Fruit fly (Drosophila melanogaster) whole organism, embryonic: ENCODE data around the gene Kr-h2.

ENCODE experiments used
- Antp ChIP-seq: fragments of 200-800 bp; sonication (Bioruptor generic); optimal IDR thresholded peaks from 3 replicates; lab custom pipeline; 2016; ENCODE audit warnings: missing biosample characterization, missing genetic modification characterization
- Awh ChIP-seq: fragments of 200-800 bp; sonication (Bioruptor generic); IDR thresholded peaks from 2 replicates; pipeline ENCODE4, ENCODE4 v1.3.6; 2022; ENCODE audit warnings: missing biosample characterization, missing genetic modification characterization
- Bteb2 ChIP-seq: fragments of 200-800 bp; sonication (Bioruptor generic); optimal IDR thresholded peaks from 2 replicates; lab custom pipeline; 2016; ENCODE audit warnings: missing biosample characterization, missing genetic modification characterization
- CG10462 ChIP-seq: fragments of 200-800 bp; sonication (Bioruptor generic); optimal IDR thresholded peaks from 2 replicates; lab custom pipeline; 2016; ENCODE audit warnings: missing biosample characterization, missing genetic modification characterization
- CG11695 ChIP-seq: fragments of 200-800 bp; sonication (Bioruptor generic); IDR thresholded peaks from 3 replicates; pipeline ENCODE4 v1.3.6; 2022; ENCODE audit warnings: missing biosample characterization, missing genetic modification characterization
- CG1233 ChIP-seq: fragments of 200-800 bp; sonication (Bioruptor generic); optimal IDR thresholded peaks from 4 replicates; lab custom pipeline; 2018; ENCODE audit warnings: missing biosample characterization, mild to moderate bottlenecking, missing genetic modification characterization
- CG13424 ChIP-seq: fragments of 200-800 bp; sonication (Bioruptor generic); optimal IDR thresholded peaks from 2 replicates; lab custom pipeline; 2019; ENCODE audit warnings: missing biosample characterization, mild to moderate bottlenecking, missing genetic modification characterization, moderate library complexity
- CG17328 ChIP-seq: fragments of 200-800 bp; sonication (Bioruptor generic); IDR thresholded peaks from 2 replicates; pipeline ENCODE4 v1.3.6; 2022; ENCODE audit warnings: missing biosample characterization, missing genetic modification characterization
- CG2120 ChIP-seq: fragments of 200-800 bp; sonication (Bioruptor generic); optimal IDR thresholded peaks from 3 replicates; lab custom pipeline; 2016; ENCODE audit warnings: missing biosample characterization, missing genetic modification characterization
- CG30403 ChIP-seq: fragments of 200-800 bp; sonication (Bioruptor generic); optimal IDR thresholded peaks from 3 replicates; lab custom pipeline; 2016; ENCODE audit warnings: missing biosample characterization, missing genetic modification characterization
- CG31224 ChIP-seq: fragments of 200-800 bp; sonication (Bioruptor generic); IDR thresholded peaks from 2 replicates; pipeline ENCODE4 v1.3.6; 2022; ENCODE audit warnings: missing biosample characterization, missing genetic modification characterization
- CG32772 ChIP-seq: fragments of 200-800 bp; sonication (Bioruptor generic); IDR thresholded peaks from 2 replicates; pipeline ENCODE4 v1.3.6; 2022; ENCODE audit warnings: missing biosample characterization, missing genetic modification characterization
- CG4282 ChIP-seq: fragments of 200-800 bp; sonication (Bioruptor generic); optimal IDR thresholded peaks from 2 replicates; lab custom pipeline; 2016; ENCODE audit warnings: missing biosample characterization, missing genetic modification characterization
- CG4404 ChIP-seq: fragments of 200-800 bp; sonication (Bioruptor generic); IDR thresholded peaks from 2 replicates; pipeline ENCODE4 v1.3.6; 2022; ENCODE audit warnings: missing biosample characterization, missing genetic modification characterization
- CG5245 ChIP-seq: fragments of 200-800 bp; sonication (Bioruptor generic); optimal IDR thresholded peaks from 3 replicates; lab custom pipeline; 2016; ENCODE audit warnings: missing biosample characterization, missing genetic modification characterization
- CG6765 ChIP-seq: fragments of 200-800 bp; sonication (Bioruptor generic); optimal IDR thresholded peaks from 3 replicates; lab custom pipeline; 2017; ENCODE audit warnings: missing biosample characterization, mild to moderate bottlenecking, missing genetic modification characterization
- CG7271 ChIP-seq: fragments of 200-800 bp; sonication (Bioruptor generic); optimal IDR thresholded peaks from 2 replicates; lab custom pipeline; 2018; ENCODE audit warnings: missing biosample characterization, mild to moderate bottlenecking, missing genetic modification characterization, moderate library complexity
- CG9932 ChIP-seq: fragments of 200-800 bp; sonication (Bioruptor generic); IDR thresholded peaks from 2 replicates; pipeline ENCODE4 v1.3.6; 2022; ENCODE audit warnings: missing biosample characterization, missing genetic modification characterization
- Drgx ChIP-seq: fragments of 200-800 bp; sonication (Bioruptor generic); IDR thresholded peaks from 2 replicates; pipeline ENCODE4 v1.3.6; 2022; ENCODE audit warnings: missing biosample characterization, missing genetic modification characterization
- Ets65A ChIP-seq: fragments of 200-800 bp; sonication (Bioruptor generic); peaks from one replicate; lab custom pipeline; 2016; ENCODE audit warnings: missing biosample characterization, missing genetic modification characterization
- Fer1 ChIP-seq: fragments of 200-800 bp; sonication (Bioruptor generic); optimal IDR thresholded peaks from 2 replicates; lab custom pipeline; 2017; ENCODE audit warnings: missing biosample characterization, mild to moderate bottlenecking, missing genetic modification characterization
- GATAe ChIP-seq: fragments of 200-800 bp; sonication (Bioruptor generic); conservative IDR thresholded peaks from 2 replicates; pipeline ENCODE4 v1.3.6; 2022; ENCODE audit warnings: missing biosample characterization, missing genetic modification characterization
- Hand ChIP-seq: fragments of 200-800 bp; sonication (Bioruptor generic); optimal IDR thresholded peaks from 2 replicates; lab custom pipeline; 2017; ENCODE audit warnings: mild to moderate bottlenecking, missing biosample characterization, missing genetic modification reagents, missing genetic modification characterization
- HmgZ ChIP-seq: fragments of 200-800 bp; sonication (Bioruptor generic); optimal IDR thresholded peaks from 2 replicates; lab custom pipeline; 2018; ENCODE audit warnings: missing biosample characterization, mild to moderate bottlenecking, missing genetic modification characterization
- Hr39 ChIP-seq: fragments of >200 bp; optimal IDR thresholded peaks from 2 replicates; lab custom pipeline; 2017
- Hr78 ChIP-seq, 2 experiments: fragments of 200-800 bp in 1 of 2; fragments of >200 bp in 1 of 2; sonication (Bioruptor generic) in 1 of 2; optimal IDR thresholded peaks; 2 replicates each; lab custom pipeline; 2017 to 2019; ENCODE audit warnings: missing biosample characterization in 2 of 2, missing genetic modification characterization in 2 of 2, mild to moderate bottlenecking in 1 of 2, moderate library complexity in 1 of 2
- MBD-R2 ChIP-seq: fragments of 200-800 bp; sonication (Bioruptor generic); IDR thresholded peaks from 2 replicates; pipeline ENCODE4 v1.3.6; 2022; ENCODE audit warnings: missing biosample characterization, missing genetic modification characterization
- Myb ChIP-seq: fragments of 200-800 bp; sonication (Bioruptor generic); optimal IDR thresholded peaks from 2 replicates; lab custom pipeline; 2016; ENCODE audit warnings: missing biosample characterization, missing genetic modification characterization
- NC2β ChIP-seq: fragments of 200-800 bp; sonication (Bioruptor generic); optimal IDR thresholded peaks from 2 replicates; lab custom pipeline; 2016; ENCODE audit warnings: missing biosample characterization, missing genetic modification characterization
- Sry-β ChIP-seq: fragments of 200-800 bp; sonication (Bioruptor generic); optimal IDR thresholded peaks from 2 replicates; lab custom pipeline; 2018; ENCODE audit warnings: missing biosample characterization, mild to moderate bottlenecking, missing genetic modification characterization, moderate library complexity
- Tbp ChIP-seq: fragments of >200 bp; optimal IDR thresholded peaks from 2 replicates; lab custom pipeline; 2018; ENCODE audit warnings: missing biosample characterization, missing genetic modification characterization
- bsh ChIP-seq, 2 experiments: fragments of 200-800 bp; sonication (Bioruptor generic); optimal IDR thresholded peaks; 2 replicates each; lab custom pipeline; 2017 to 2018; ENCODE audit warnings: mild to moderate bottlenecking in 2 of 2, missing biosample characterization in 2 of 2, missing genetic modification characterization in 2 of 2, moderate library complexity in 1 of 2
- chn ChIP-seq: fragments of 200-800 bp; sonication (Bioruptor generic); optimal IDR thresholded peaks from 2 replicates; lab custom pipeline; 2016; ENCODE audit warnings: missing biosample characterization, missing genetic modification characterization
- crol ChIP-seq: fragments of 200-800 bp; sonication (Bioruptor generic); IDR thresholded peaks from 2 replicates; pipeline ENCODE4 v1.3.6; 2022; ENCODE audit warnings: missing biosample characterization, missing genetic modification characterization
- da ChIP-seq: fragments of 200-800 bp; sonication (Bioruptor generic); optimal IDR thresholded peaks from 2 replicates; lab custom pipeline; 2016; ENCODE audit warnings: missing biosample characterization, missing genetic modification characterization
- exex ChIP-seq: fragments of 200-800 bp; sonication (Bioruptor generic); optimal IDR thresholded peaks from 4 replicates; lab custom pipeline; 2018; ENCODE audit warnings: missing biosample characterization, mild to moderate bottlenecking, missing genetic modification characterization, moderate library complexity
- fd96Cb ChIP-seq: fragments of 200-800 bp; sonication (Bioruptor generic); optimal IDR thresholded peaks from 2 replicates; lab custom pipeline; 2018; ENCODE audit warnings: missing biosample characterization, mild to moderate bottlenecking, missing genetic modification characterization, moderate library complexity
- grau ChIP-seq: fragments of 200-800 bp; optimal IDR thresholded peaks from 3 replicates; lab custom pipeline; 2019; ENCODE audit warnings: missing biosample characterization, mild to moderate bottlenecking, missing genetic modification characterization, moderate library complexity
- gt ChIP-seq: fragments of 200-800 bp; sonication (Bioruptor generic); IDR thresholded peaks from 2 replicates; pipeline ENCODE4 v1.3.6; 2022; ENCODE audit warnings: missing biosample characterization, missing genetic modification characterization
- insv ChIP-seq, 2 experiments: fragments of 200-800 bp; sonication (Bioruptor generic); optimal IDR thresholded peaks; 3 replicates each; lab custom pipeline; 2016 to 2018; ENCODE audit warnings: missing biosample characterization in 2 of 2, missing genetic modification characterization in 2 of 2
- jumu ChIP-seq: fragments of 200-800 bp; sonication (Bioruptor generic); optimal IDR thresholded peaks from 3 replicates; lab custom pipeline; 2016; ENCODE audit warnings: missing biosample characterization, missing genetic modification characterization
- kni ChIP-seq: fragments of 200-800 bp; sonication (Bioruptor generic); optimal IDR thresholded peaks from 3 replicates; lab custom pipeline; 2017; ENCODE audit warnings: mild to moderate bottlenecking, missing biosample characterization, missing genetic modification reagents, missing genetic modification characterization
- knrl ChIP-seq: fragments of 200-800 bp; sonication (Bioruptor generic); IDR thresholded peaks from 3 replicates; pipeline ENCODE4 v1.3.6; 2022; ENCODE audit warnings: missing biosample characterization, missing genetic modification characterization; ENCODE audit not compliant: partially characterized antibody
- lab ChIP-seq: fragments of 200-800 bp; sonication (Bioruptor generic); optimal IDR thresholded peaks from 3 replicates; lab custom pipeline; 2017; ENCODE audit warnings: missing biosample characterization, missing genetic modification characterization, mild to moderate bottlenecking, moderate library complexity, missing genetic modification reagents
- lbe ChIP-seq: fragments of 200-800 bp; sonication (Bioruptor generic); optimal IDR thresholded peaks from 2 replicates; lab custom pipeline; 2016; ENCODE audit warnings: missing biosample characterization, mild to moderate bottlenecking, missing genetic modification characterization
- luna ChIP-seq: fragments of 200-800 bp; sonication (Bioruptor generic); optimal IDR thresholded peaks from 2 replicates; lab custom pipeline; 2016; ENCODE audit warnings: missing biosample characterization, missing genetic modification characterization
- ro ChIP-seq: fragments of 200-800 bp; sonication (Bioruptor generic); IDR thresholded peaks from 2 replicates; pipeline ENCODE4 v1.3.6; 2022; ENCODE audit warnings: missing biosample characterization, missing genetic modification characterization
- salm ChIP-seq: fragments of 200-800 bp; sonication (Bioruptor generic); optimal IDR thresholded peaks from 2 replicates; lab custom pipeline; 2018; ENCODE audit warnings: missing biosample characterization, mild to moderate bottlenecking, missing genetic modification characterization
- sd ChIP-seq: fragments of 200-800 bp; sonication (Bioruptor generic); optimal IDR thresholded peaks from 3 replicates; lab custom pipeline; 2018; ENCODE audit warnings: missing biosample characterization, mild to moderate bottlenecking, missing genetic modification characterization, moderate library complexity
- seq ChIP-seq: fragments of 200-800 bp; sonication (Bioruptor generic); IDR thresholded peaks from 2 replicates; pipeline ENCODE4 v1.3.6; 2022; ENCODE audit warnings: missing biosample characterization, missing genetic modification characterization
- tio ChIP-seq: fragments of 200-800 bp; sonication (Bioruptor generic); optimal IDR thresholded peaks from 2 replicates; lab custom pipeline; 2017; ENCODE audit warnings: missing biosample characterization, missing genetic modification characterization, inconsistent platforms
- unpg ChIP-seq: fragments of 200-800 bp; sonication (Bioruptor generic); optimal IDR thresholded peaks from 3 replicates; lab custom pipeline; 2018; ENCODE audit warnings: missing biosample characterization, mild to moderate bottlenecking, missing genetic modification characterization, moderate library complexity

The Kr-h2 gene

DNA sequence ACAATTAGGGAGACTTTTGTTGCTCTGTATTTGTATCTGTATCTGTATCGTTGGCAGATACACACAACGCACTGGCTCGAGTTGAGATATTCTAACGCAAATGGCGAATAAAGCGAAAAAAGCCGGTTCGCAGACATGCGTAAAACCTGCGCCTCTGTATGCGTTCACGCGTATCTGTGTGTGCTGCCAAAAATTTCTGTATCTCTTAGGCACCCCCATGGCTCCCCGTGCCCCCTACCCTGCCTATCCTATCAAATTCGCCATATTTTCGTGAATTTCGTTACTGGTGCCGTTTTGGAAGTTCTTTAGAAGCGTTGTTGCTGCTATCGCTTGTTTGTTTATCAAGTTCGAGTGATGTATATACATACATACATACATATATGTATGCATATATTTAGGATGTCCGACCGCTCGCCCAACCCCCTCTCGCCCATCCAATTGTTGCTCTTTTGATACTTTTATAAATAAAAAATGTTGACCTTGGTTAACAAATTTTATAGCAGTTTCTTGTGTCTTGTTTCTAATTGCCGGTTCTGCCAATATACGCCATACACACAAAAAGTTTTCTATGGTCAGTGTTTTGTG, 15.0 kb downstream of the Kr-h2 start (continued):
- TF ChIP-seq Fer1 (peak; percentile 31), CG7271 (tag; lab: Kevin White, UChicago) (no peak), unpg (GFP tag; lab: Kevin White, UChicago) (no peak), tio (GFP tag; lab: Kevin White, UChicago) (no peak), fd96Cb (tag; lab: Kevin White, UChicago) (no peak), Drgx (GFP tag; lab: Robert Waterston, UW) (no peak), CG10462 (GFP tag; lab: Kevin White, UChicago) (no peak), Tbp (no peak), bsh (GFP tag; optimal IDR thresholded peaks at IDR 0.05; lab: Kevin White, UChicago) (no peak), CG4282 (GFP tag; lab: Kevin White, UChicago) (no peak), sd (peak; percentile 83), NC2β (GFP tag; lab: Kevin White, UChicago) (no peak), MBD-R2 (GFP tag; lab: Robert Waterston, UW) (no peak), CG32772 (GFP tag; lab: Robert Waterston, UW) (no peak), Hr78 (GFP tag; optimal IDR thresholded peaks at IDR 0.05; lab: Kevin White, UChicago) (no peak), grau (tag; lab: Kevin White, UChicago) (no peak), Antp (no peak), lbe (GFP tag; lab: Kevin White, UChicago) (peak; percentile 3), CG1233 (no peak), da (GFP tag; lab: Kevin White, UChicago) (no peak), insv (GFP tag; optimal IDR thresholded peaks at IDR 0.05; lab: Kevin White, UChicago) (no peak), gt (GFP tag; lab: Robert Waterston, UW) (no peak), Ets65A (GFP tag; lab: Kevin White, UChicago) (no peak), GATAe (GFP tag; lab: Robert Waterston, UW) (peak; percentile 48), ro (GFP tag; lab: Robert Waterston, UW) (no peak), CG6765 (GFP tag; lab: Kevin White, UChicago) (no peak), CG9932 (peak; percentile 59; the same call in 1 of the 2 replicates), chn (GFP tag; lab: Kevin White, UChicago) (no peak), seq (no peak), lab (GFP tag; lab: Kevin White, UChicago) (peak; percentile 24), CG30403 (GFP tag; lab: Kevin White, UChicago) (no peak), salm (tag; lab: Kevin White, UChicago) (no peak), Myb (GFP tag; lab: Kevin White, UChicago) (no peak), CG13424 (tag; lab: Kevin White, UChicago) (no peak), CG17328 (GFP tag; lab: Robert Waterston, UW) (no peak), Sry-β (no peak), Hand (GFP tag; lab: Kevin White, UChicago) (no peak), knrl (GFP tag; lab: Robert Waterston, UW) (no peak), Hr39 (lab: Kevin White, UChicago) (no peak), CG31224 (GFP tag; lab: Robert Waterston, UW) (no peak), CG2120 (GFP tag; lab: Kevin White, UChicago) (no peak), luna (GFP tag; lab: Kevin White, UChicago) (no peak), CG4404 (no peak), jumu (GFP tag; lab: Kevin White, UChicago) (no peak), kni (GFP tag; lab: Kevin White, UChicago) (no peak), CG11695 (GFP tag; lab: Robert Waterston, UW) (no peak), CG5245 (GFP tag; lab: Kevin White, UChicago) (no peak), Bteb2 (GFP tag; lab: Kevin White, UChicago) (no peak), HmgZ (tag; lab: Kevin White, UChicago) (no peak), exex (tag; lab: Kevin White, UChicago) (peak; percentile 42), crol (peak; percentile 80), Awh (GFP tag; lab: Robert Waterston, UW) (no peak)
